Fruit fly (Drosophila melanogaster) whole organism, adult: ENCODE measurements around the gene CG13679.

Experiments
- CG1620 ChIP-seq: fragments of 200-800 bp; sonication (Bioruptor generic); optimal IDR thresholded peaks from 2 replicates; lab custom pipeline; 2016; ENCODE audit warnings: missing biosample characterization, missing genetic modification characterization
- CG33017 ChIP-seq: fragments of 200-800 bp; sonication (Bioruptor generic); optimal IDR thresholded peaks from 2 replicates; lab custom pipeline; 2018; ENCODE audit warnings: missing biosample characterization, mild to moderate bottlenecking, missing genetic modification characterization, moderate library complexity
- pad ChIP-seq: fragments of 200-800 bp; sonication (Bioruptor generic); optimal IDR thresholded peaks from 3 replicates; lab custom pipeline; 2017; ENCODE audit warnings: missing biosample characterization, missing genetic modification characterization, mild to moderate bottlenecking, moderate library complexity, missing genetic modification reagents
- toe ChIP-seq: fragments of 200-800 bp; sonication (Bioruptor generic); optimal IDR thresholded peaks from 2 replicates; lab custom pipeline; 2016; ENCODE audit warnings: missing biosample characterization, missing genetic modification characterization

DNA sequence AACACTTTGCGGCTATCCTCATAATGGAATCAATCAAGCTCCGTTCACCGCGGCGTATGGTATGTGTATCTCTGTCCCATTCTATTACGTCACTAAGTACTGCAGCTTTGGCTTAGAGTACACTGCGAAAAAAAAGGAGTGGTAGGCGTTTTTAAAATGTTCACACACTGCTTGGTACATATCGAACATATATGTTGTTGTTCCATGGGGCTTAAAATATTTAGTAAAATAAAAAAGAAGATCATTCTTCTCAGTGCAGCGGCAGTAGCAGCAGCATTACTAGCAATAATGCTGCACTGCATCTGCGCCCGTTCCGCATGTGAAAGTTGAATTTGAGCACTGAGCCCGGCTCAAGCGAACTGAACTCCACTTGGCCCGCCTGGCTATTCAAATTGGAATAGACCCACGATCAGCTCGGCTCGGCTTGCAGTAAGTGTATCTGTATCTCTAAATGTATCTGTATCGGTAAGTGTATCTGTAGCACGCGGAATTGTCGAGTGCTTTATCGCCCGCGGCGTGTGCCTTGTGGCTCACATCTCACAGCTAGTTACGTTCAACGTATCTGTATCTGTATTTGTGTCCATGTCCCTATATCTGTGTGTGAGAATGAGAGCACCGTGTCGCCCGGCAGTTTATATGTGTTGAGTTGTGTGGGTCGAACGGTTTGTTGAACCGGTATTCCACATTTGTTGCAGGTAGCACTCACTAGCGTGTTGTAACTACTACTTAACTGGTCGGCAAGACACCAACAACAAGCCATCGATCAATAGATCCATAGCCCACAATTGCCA is 49.2 kb upstream of the CG13679 start:
- TF ChIP-seq pad: no peak
- TF ChIP-seq CG1620 (GFP tag; lab: Kevin White, UChicago): no peak
- no peak for TF ChIP-seq CG33017 (tag; lab: Kevin White, UChicago)
- TF ChIP-seq toe: no peak
